Worm (Caenorhabditis elegans) whole organism, late embryonic: Measurements from ENCODE around the gene dhhc-10.

Source experiments
- C38D4.7 ChIP-seq: fragments of 200-800 bp; sonication (Bioruptor generic); optimal IDR thresholded peaks from 2 replicates; lab custom pipeline; 2018; ENCODE audit warnings: mild to moderate bottlenecking, missing genetic modification characterization, moderate library complexity, missing compliant biosample characterization
- F13H6.1 ChIP-seq: sonication (generic microtip); optimal IDR thresholded peaks from 2 replicates; lab custom pipeline; 2016; ENCODE audit warnings: missing genetic modification characterization, missing compliant biosample characterization
- K09A11.1 ChIP-seq: sonication (generic microtip); optimal IDR thresholded peaks from 2 replicates; lab custom pipeline; 2017; ENCODE audit warnings: antibody characterized with exemption, mild to moderate bottlenecking, missing genetic modification characterization, missing compliant biosample characterization; ENCODE audit not compliant: insufficient read depth
- ceh-6 ChIP-seq: fragments of 200-800 bp; sonication (Bioruptor generic); optimal IDR thresholded peaks from 2 replicates; lab custom pipeline; 2018; ENCODE audit warnings: mild to moderate bottlenecking, missing genetic modification characterization, missing compliant biosample characterization
- lim-6 ChIP-seq: sonication (generic microtip); optimal IDR thresholded peaks from 2 replicates; lab custom pipeline; 2016; ENCODE audit warnings: missing genetic modification characterization, missing compliant biosample characterization
- mec-3 ChIP-seq: sonication (generic microtip); optimal IDR thresholded peaks from 2 replicates; lab custom pipeline; 2016; ENCODE audit warnings: borderline replicate concordance, missing genetic modification characterization, missing compliant biosample characterization
- nhr-11 ChIP-seq: fragments of 150-350 bp; optimal IDR thresholded peaks from 2 replicates; lab custom pipeline; 2014; ENCODE audit warnings: missing biosample characterization, missing genetic modification characterization
- unc-55 ChIP-seq: sonication (generic microtip); optimal IDR thresholded peaks from 2 replicates; lab custom pipeline; 2017; ENCODE audit warnings: missing biosample characterization, missing genetic modification reagents, missing genetic modification characterization

- TF ChIP-seq nhr-11 (tag; lab: Kevin White, UChicago), result no peak
- no peak for TF ChIP-seq K09A11.1 (tag; lab: Kevin White, UChicago)
- TF ChIP-seq C38D4.7, result no peak
- TF ChIP-seq mec-3, result no peak
- TF ChIP-seq ceh-6 (GFP tag; lab: Kevin White, UChicago), result no peak
- TF ChIP-seq unc-55 (GFP tag; lab: Kevin White, UChicago), result no peak
- no peak for TF ChIP-seq F13H6.1 (tag; lab: Kevin White, UChicago)
- no peak for TF ChIP-seq lim-6 (tag; lab: Kevin White, UChicago)
Observed at ce11 chrX:4704877-4705276, 2.1 kb upstream of the dhhc-10 start, which contains the start of gene aqp-8.
